ENCODE assay signal across 3 fruit fly cellular contexts in the genomic region with DNA sequence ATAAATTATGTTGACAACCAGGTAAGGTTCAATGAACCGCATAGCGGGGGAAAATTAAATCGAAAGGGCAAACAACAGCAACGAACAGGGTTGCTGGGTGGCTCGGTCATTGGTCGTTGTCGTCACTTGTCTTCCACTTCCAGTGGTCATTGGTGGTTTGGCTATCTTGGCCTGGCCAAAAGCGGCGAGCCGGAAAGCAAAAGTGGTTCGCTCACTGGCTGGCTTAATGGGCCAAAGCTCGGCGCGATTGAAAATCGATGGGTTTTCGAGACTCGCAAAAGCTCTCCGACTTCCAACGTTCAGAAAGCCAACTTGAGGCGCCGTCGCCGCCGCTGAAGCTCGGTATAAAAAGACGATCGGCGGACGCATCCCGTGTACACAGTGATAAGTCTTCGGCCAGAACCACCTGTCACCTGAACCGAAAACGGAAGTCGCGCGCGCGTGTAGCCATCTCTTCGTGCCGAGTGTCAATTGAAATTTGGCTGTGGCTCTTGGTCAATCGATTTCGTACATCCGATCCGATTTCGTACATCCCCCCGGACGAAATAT.
TF ChIP-seq lines count a peak whose summit lies in the region.

A gene (plus strand): TSS at position 369 of the 549 bp plus-strand sequence.

- peak; percentile 19 for TF ChIP-seq CTCF in whole organism, embryonic (GFP tag; optimal IDR thresholded peaks at IDR 0.05; lab: Kevin White, UChicago)

TF ChIP-seq in whole organism, embryonic, 481 proteins besides CTCF, POLR2A, EP300 and RAD21 (continues in another document):
- no peak for TF ChIP-seq Antp (GFP tag; optimal IDR thresholded peaks at IDR 0.05; lab: Kevin White, UChicago)
- TF ChIP-seq h (optimal IDR thresholded peaks at IDR 0.05; lab: Kevin White, UChicago): no peak
- TF ChIP-seq peb (GFP tag; IDR thresholded peaks at IDR 0.05; lab: Robert Waterston, UW): no peak
- no peak for TF ChIP-seq CG3726 (GFP tag; IDR thresholded peaks at IDR 0.05; lab: Robert Waterston, UW)
- TF ChIP-seq vfl (GFP tag; optimal IDR thresholded peaks at IDR 0.05; lab: Kevin White, UChicago): no peak
- TF ChIP-seq CG1602 (GFP tag; optimal IDR thresholded peaks at IDR 0.05; lab: Kevin White, UChicago): no peak
- TF ChIP-seq prd (optimal IDR thresholded peaks at IDR 0.05; lab: Kevin White, UChicago): no peak
- no peak for TF ChIP-seq prd (GFP tag; IDR thresholded peaks at IDR 0.05; lab: Robert Waterston, UW)
- TF ChIP-seq CG17361 (GFP tag; IDR thresholded peaks at IDR 0.05; lab: Robert Waterston, UW): no peak
- no peak for TF ChIP-seq CG14860 (GFP tag; IDR thresholded peaks at IDR 0.05; lab: Robert Waterston, UW; ENCODE audit: partially characterized antibody)
- no peak for TF ChIP-seq ftz-f1 (GFP tag; optimal IDR thresholded peaks at IDR 0.05; lab: Kevin White, UChicago)
- TF ChIP-seq CG8388 (GFP tag; optimal IDR thresholded peaks at IDR 0.05; lab: Kevin White, UChicago): no peak
- TF ChIP-seq CG6683 (GFP tag; optimal IDR thresholded peaks at IDR 0.05; lab: Kevin White, UChicago): no peak
- TF ChIP-seq CG11247 (GFP tag; IDR thresholded peaks at IDR 0.05; lab: Robert Waterston, UW): no peak; the same call in 1 of the 2 replicates
- no peak for TF ChIP-seq pb (GFP tag; optimal IDR thresholded peaks at IDR 0.05; lab: Kevin White, UChicago)
- TF ChIP-seq CG7839 (tag; optimal IDR thresholded peaks at IDR 0.05; lab: Kevin White, UChicago): no peak
- TF ChIP-seq CG4730 (GFP tag; IDR thresholded peaks at IDR 0.05; lab: Robert Waterston, UW): no peak
- TF ChIP-seq tna (GFP tag; IDR thresholded peaks at IDR 0.05; lab: Robert Waterston, UW; ENCODE audit: partially characterized antibody): no peak
- TF ChIP-seq zen (tag; optimal IDR thresholded peaks at IDR 0.05; lab: Kevin White, UChicago): no peak
- TF ChIP-seq pzg (GFP tag; optimal IDR thresholded peaks at IDR 0.05; lab: Kevin White, UChicago): no peak
- TF ChIP-seq CG11456 (GFP tag; IDR thresholded peaks at IDR 0.05; lab: Robert Waterston, UW): no peak
- TF ChIP-seq CG12769 (tag; optimal IDR thresholded peaks at IDR 0.05; lab: Kevin White, UChicago): peak; percentile 56
- no peak for TF ChIP-seq CG2129 (GFP tag; IDR thresholded peaks at IDR 0.05; lab: Robert Waterston, UW; ENCODE audit: partially characterized antibody)
- TF ChIP-seq CG6765 (GFP tag; optimal IDR thresholded peaks at IDR 0.05; lab: Kevin White, UChicago): no peak
- TF ChIP-seq CG7963 (GFP tag; IDR thresholded peaks at IDR 0.05; lab: Robert Waterston, UW; ENCODE audit: partially characterized antibody): no peak
- no peak for TF ChIP-seq her (GFP tag; optimal IDR thresholded peaks at IDR 0.05; lab: Kevin White, UChicago)
- no peak for TF ChIP-seq CG17912 (GFP tag; optimal IDR thresholded peaks at IDR 0.05; lab: Kevin White, UChicago)
- TF ChIP-seq CG11695 (GFP tag; IDR thresholded peaks at IDR 0.05; lab: Robert Waterston, UW): no peak

TF ChIP-seq in whole organism, prepupa, 60 proteins besides CTCF, POLR2A, EP300 and RAD21:
- TF ChIP-seq CG6854 (GFP tag; optimal IDR thresholded peaks at IDR 0.05; lab: Kevin White, UChicago) (no peak), Eip78C (GFP tag; lab: Kevin White, UChicago) (peak; percentile 34), Smox (GFP tag; optimal IDR thresholded peaks at IDR 0.05; lab: Kevin White, UChicago) (no peak), achi (GFP tag; optimal IDR thresholded peaks at IDR 0.05; lab: Kevin White, UChicago) (no peak), Blimp-1 (GFP tag; optimal IDR thresholded peaks at IDR 0.05; lab: Kevin White, UChicago) (peak; percentile 41), CG11294 (GFP tag; IDR thresholded peaks at IDR 0.05; lab: Robert Waterston, UW) (no peak), Ets96B (tag; optimal IDR thresholded peaks at IDR 0.05; lab: Kevin White, UChicago) (no peak), CG10669 (GFP tag; optimal IDR thresholded peaks at IDR 0.05; lab: Kevin White, UChicago) (no peak), fkh (GFP tag; optimal IDR thresholded peaks at IDR 0.05; lab: Kevin White, UChicago) (no peak), CG6808 (GFP tag; optimal IDR thresholded peaks at IDR 0.05; lab: Kevin White, UChicago) (no peak)

TF ChIP-seq in whole organism, pupa, 21 proteins besides CTCF, POLR2A, EP300 and RAD21:
- no peak for TF ChIP-seq CG4496 (GFP tag; IDR thresholded peaks at IDR 0.05; lab: Robert Waterston, UW)
- 0 out of 3 replicates have a peak, but pooled peaks have one; percentile 24 for TF ChIP-seq fd96Ca (GFP tag; IDR thresholded peaks at IDR 0.05; lab: Robert Waterston, UW)
- no peak for TF ChIP-seq D1 (tag; optimal IDR thresholded peaks at IDR 0.05; lab: Kevin White, UChicago)
- TF ChIP-seq CG17806 (tag; optimal IDR thresholded peaks at IDR 0.05; lab: Kevin White, UChicago): no peak
- TF ChIP-seq CG10348 (GFP tag; IDR thresholded peaks at IDR 0.05; lab: Robert Waterston, UW): no peak
- TF ChIP-seq Snoo (tag; optimal IDR thresholded peaks at IDR 0.05; lab: Kevin White, UChicago): no peak
- peak; percentile 76 for TF ChIP-seq EcR (GFP tag; optimal IDR thresholded peaks at IDR 0.05; lab: Kevin White, UChicago)
